Worm (Caenorhabditis elegans): ENCODE data around the gene T07A5.1.

T07A5.1 gene

DNA sequence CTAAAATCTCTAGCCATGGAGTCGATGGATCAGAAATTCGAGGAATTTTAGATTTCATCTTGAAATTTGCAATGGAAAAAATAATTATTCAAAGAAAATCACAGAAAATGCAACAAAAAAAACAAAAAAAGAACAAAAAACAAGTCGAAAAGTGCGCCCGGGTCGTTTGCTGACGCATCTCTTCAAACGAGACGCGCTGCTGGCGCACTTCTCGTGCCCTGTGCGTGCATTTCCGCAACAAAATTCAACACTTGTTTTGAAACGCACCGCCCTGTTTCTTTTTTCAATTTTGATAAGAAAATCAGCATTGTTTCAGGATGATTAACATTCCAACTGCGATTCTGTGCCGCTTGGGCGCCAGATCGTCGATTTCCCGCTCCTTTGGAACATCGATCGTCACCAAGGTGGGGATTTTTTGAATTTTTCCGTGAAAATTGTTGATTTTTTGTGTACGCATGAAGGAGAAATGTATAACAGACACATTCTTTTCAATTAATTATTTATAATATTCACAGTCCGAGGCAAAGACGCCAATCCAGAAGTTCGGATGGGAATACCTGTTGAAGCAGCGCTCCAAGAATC, 28.1 kb upstream of the T07A5.1 start, which contains the start of the genes jmjd-4 and mev-1 (continued):
- TF ChIP-seq ZK546.5 (tag; optimal IDR thresholded peaks at IDR 0.05) (no peak), nhr-237 (tag; optimal IDR thresholded peaks at IDR 0.05) (no peak), mdl-1 (tag; optimal IDR thresholded peaks at IDR 0.05) (no peak), R02D3.7 (tag; optimal IDR thresholded peaks at IDR 0.05) (peak; percentile 68), snpc-4 (tag; optimal IDR thresholded peaks at IDR 0.05) (peak; percentile 73), ztf-4 (tag; optimal IDR thresholded peaks at IDR 0.05) (no peak), pha-4 (tag; optimal IDR thresholded peaks at IDR 0.05) (peak; percentile 83)

DNA sequence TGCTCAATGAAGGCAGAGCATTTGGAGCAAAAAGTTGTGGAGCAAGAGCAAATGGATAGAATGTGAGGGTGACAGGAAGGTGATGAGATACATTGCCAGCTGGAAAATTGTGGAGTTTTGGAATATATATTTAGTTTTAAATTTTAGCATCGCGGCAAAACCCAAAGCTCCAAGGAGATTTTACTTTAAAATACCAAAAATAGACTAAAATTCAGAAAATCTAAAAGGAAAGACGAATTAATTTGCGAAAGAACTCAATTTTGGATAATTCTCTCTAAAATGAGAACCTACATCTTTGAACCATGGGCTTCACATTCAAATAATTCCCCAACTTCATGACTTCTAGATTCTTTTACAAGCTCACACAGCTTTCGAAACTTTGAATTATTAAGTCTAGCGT, 26.6 kb upstream of the T07A5.1 start, which contains the start of gene T07C4.12:
Gene T07C4.12, minus strand, starts transcription at position 101 of the 400 bp plus-strand sequence.
- no peak for TF ChIP-seq nhr-12 (tag; optimal IDR thresholded peaks at IDR 0.05)
- no peak for TF ChIP-seq ceh-16 (tag; optimal IDR thresholded peaks at IDR 0.05)
- TF ChIP-seq ceh-28 (tag; optimal IDR thresholded peaks at IDR 0.05), result no peak
- TF ChIP-seq R02D3.7 (tag; optimal IDR thresholded peaks at IDR 0.05), result no peak
- no peak for TF ChIP-seq ceh-82 (tag; optimal IDR thresholded peaks at IDR 0.05)
- no peak for TF ChIP-seq elt-3 (tag; optimal IDR thresholded peaks at IDR 0.05)
- TF ChIP-seq ztf-11 (tag; optimal IDR thresholded peaks at IDR 0.05), result no peak
- TF ChIP-seq skn-1 (tag; optimal IDR thresholded peaks at IDR 0.05), result no peak
- no peak for TF ChIP-seq sea-2 (GFP tag; optimal IDR thresholded peaks at IDR 0.05)
- TF ChIP-seq mdl-1 (tag; optimal IDR thresholded peaks at IDR 0.05), result no peak
- no peak for TF ChIP-seq lsy-12 (tag; optimal IDR thresholded peaks at IDR 0.05)
- TF ChIP-seq nfya-1 (tag; optimal IDR thresholded peaks at IDR 0.05; ENCODE audit: insufficient read depth), result no peak
- TF ChIP-seq jun-1 (tag; optimal IDR thresholded peaks at IDR 0.05), result no peak
- TF ChIP-seq nhr-25 (tag; optimal IDR thresholded peaks at IDR 0.05), result no peak
- TF ChIP-seq ztf-4 (tag; optimal IDR thresholded peaks at IDR 0.05), result no peak
- no peak for TF ChIP-seq nhr-23 (tag; optimal IDR thresholded peaks at IDR 0.05)
- TF ChIP-seq unc-62 (GFP tag; optimal IDR thresholded peaks at IDR 0.05), result no peak
- TF ChIP-seq ceh-9 (tag; optimal IDR thresholded peaks at IDR 0.05), result no peak
- no peak for TF ChIP-seq unc-39 (tag; optimal IDR thresholded peaks at IDR 0.05)
- TF ChIP-seq elt-2 (tag; optimal IDR thresholded peaks at IDR 0.05), result no peak

DNA sequence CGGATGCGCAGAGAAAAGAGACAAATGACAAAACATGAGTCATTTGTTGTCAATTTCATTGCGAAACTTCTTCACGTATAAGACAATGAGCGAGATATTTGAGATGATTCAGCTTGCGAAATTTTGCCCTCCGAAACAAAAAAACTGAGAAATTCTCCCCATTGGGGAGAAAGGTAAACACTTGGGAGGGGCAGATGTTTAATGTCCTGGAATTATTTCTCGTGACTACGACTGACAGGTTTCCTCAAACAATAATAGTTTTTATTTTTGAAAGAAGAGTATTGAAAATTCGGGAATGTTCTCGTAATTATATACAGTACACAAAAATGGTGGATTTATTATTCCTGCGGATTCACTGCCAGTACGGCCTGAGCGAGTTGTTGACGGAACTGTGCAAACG, 25.2 kb upstream of the T07A5.1 start:
- TF ChIP-seq nhr-28 (tag; optimal IDR thresholded peaks at IDR 0.05) (no peak), sea-2 (GFP tag; optimal IDR thresholded peaks at IDR 0.05) (no peak), fkh-2 (tag; optimal IDR thresholded peaks at IDR 0.05) (no peak), ztf-11 (tag; optimal IDR thresholded peaks at IDR 0.05) (no peak), pha-4 (tag; optimal IDR thresholded peaks at IDR 0.05) (peak; percentile 92), nfya-1 (tag; optimal IDR thresholded peaks at IDR 0.05; ENCODE audit: insufficient read depth) (peak; percentile 34), jun-1 (tag; optimal IDR thresholded peaks at IDR 0.05) (peak; percentile 9)

DNA sequence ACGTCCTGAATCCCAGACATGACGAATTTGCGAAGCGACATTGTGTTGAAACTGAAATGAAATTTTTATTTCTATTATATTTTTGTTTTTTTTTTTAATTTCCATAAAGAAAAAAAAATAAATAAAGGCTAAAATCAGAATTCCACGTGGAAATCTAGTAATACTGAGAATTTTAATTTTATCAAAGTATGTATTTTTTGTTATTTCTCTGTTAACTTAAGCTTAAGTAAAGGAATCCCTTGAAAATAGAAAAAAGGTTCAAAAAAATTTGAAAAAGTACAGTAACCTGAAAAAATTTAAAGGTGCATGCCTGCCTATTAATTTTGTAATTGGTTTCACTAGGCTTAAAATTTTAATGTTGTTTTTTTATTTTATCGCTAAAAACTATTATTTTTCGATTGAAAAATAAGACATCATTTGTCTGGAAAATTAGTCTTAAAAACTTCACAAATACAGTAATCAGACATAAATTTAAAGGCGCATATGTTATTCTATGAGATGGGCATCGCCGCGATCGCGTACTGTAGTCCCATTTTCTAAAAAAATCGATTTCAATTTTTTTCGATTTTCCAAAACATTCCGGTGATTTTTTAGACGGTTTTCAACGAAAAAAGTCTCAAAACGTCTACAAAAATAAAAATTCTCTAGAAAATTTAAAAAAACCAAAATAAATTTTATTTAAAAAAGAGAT, 24.5 kb upstream of the T07A5.1 start, which contains the start of gene nex-2:
Gene nex-2, minus strand, starts transcription at position 51 of the 691 bp plus-strand sequence.
- TF ChIP-seq R02D3.7 (tag; optimal IDR thresholded peaks at IDR 0.05) (no peak), fkh-2 (tag; optimal IDR thresholded peaks at IDR 0.05) (no peak), nhr-67 (tag; optimal IDR thresholded peaks at IDR 0.05) (no peak), nhr-23 (tag; optimal IDR thresholded peaks at IDR 0.05) (no peak), pha-4 (tag; optimal IDR thresholded peaks at IDR 0.05) (no peak), nhr-77 (tag; optimal IDR thresholded peaks at IDR 0.05) (no peak), ceh-9 (tag; optimal IDR thresholded peaks at IDR 0.05) (no peak)

DNA sequence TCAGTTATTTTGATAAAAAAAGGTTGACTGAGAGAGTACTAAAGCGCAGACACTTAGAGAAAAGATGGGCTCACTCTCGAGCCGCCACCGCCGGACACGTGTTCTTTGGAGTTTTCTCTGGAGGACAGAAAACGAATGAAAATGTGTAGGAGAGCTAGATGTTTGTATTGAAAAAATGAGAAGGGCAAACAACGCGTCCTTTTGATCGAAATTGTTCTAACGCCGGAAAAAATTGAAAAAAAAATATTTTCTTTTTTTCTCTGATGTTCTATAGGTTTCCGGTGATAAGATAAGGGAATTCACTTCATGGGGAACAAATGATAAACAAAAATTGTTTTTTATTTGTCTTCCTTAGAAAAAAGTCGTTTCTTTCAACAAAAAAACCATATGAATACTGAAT, 23.8 kb upstream of the T07A5.1 start:
- TF ChIP-seq pqm-1 (tag; optimal IDR thresholded peaks at IDR 0.05) (peak; percentile 65), jun-1 (tag; optimal IDR thresholded peaks at IDR 0.05) (peak; percentile 6), pha-4 (tag; optimal IDR thresholded peaks at IDR 0.05) (peak; percentile 78), fkh-2 (tag; optimal IDR thresholded peaks at IDR 0.05) (no peak), elt-2 (tag; optimal IDR thresholded peaks at IDR 0.05) (peak; percentile 81)

Measured in whole organism, L3 larva.